Comparison of ENCODE assay signal across 1 fruit fly cellular context in genomic region chr3R:30208766-30209484, dm6.
TF ChIP-seq lines count a peak whose summit lies in the region.

Gene RpS7, minus strand, starts transcription at chr3R:30209020.

TF ChIP-seq in whole organism, embryonic, 481 proteins besides CTCF, POLR2A, EP300 and RAD21 (continued from another document and continues in another):
- peak; percentile 53 for TF ChIP-seq Drgx (GFP tag; IDR thresholded peaks at IDR 0.05; lab: Robert Waterston, UW)
- peak; percentile 6 for TF ChIP-seq trh (GFP tag; optimal IDR thresholded peaks at IDR 0.05; lab: Kevin White, UChicago)
- peak; percentile 67 for TF ChIP-seq CG2875 (GFP tag; optimal IDR thresholded peaks at IDR 0.05; lab: Kevin White, UChicago)
- no peak for TF ChIP-seq CG10565 (GFP tag; optimal IDR thresholded peaks at IDR 0.05; lab: Kevin White, UChicago)
- TF ChIP-seq tx (GFP tag; optimal IDR thresholded peaks at IDR 0.05; lab: Kevin White, UChicago): peak; percentile 15
- peak; percentile 98 for TF ChIP-seq inv (GFP tag; IDR thresholded peaks at IDR 0.05; lab: Robert Waterston, UW; ENCODE audit: partially characterized antibody)
- TF ChIP-seq CG12236 (GFP tag; optimal IDR thresholded peaks at IDR 0.05; lab: Kevin White, UChicago): no peak
- TF ChIP-seq chn (GFP tag; optimal IDR thresholded peaks at IDR 0.05; lab: Kevin White, UChicago): peak; percentile 45
- TF ChIP-seq CG11504 (tag; optimal IDR thresholded peaks at IDR 0.05; lab: Kevin White, UChicago): peak; percentile 58
- TF ChIP-seq tgo (GFP tag; IDR thresholded peaks at IDR 0.05; lab: Robert Waterston, UW): peak; percentile 66
- TF ChIP-seq Hmx (GFP tag; optimal IDR thresholded peaks at IDR 0.05; lab: Kevin White, UChicago): no peak
- no peak for TF ChIP-seq sima (GFP tag; optimal IDR thresholded peaks at IDR 0.05; lab: Kevin White, UChicago)
- no peak for TF ChIP-seq pum (GFP tag; optimal IDR thresholded peaks at IDR 0.05; lab: Kevin White, UChicago)
- peak; percentile 55 for TF ChIP-seq CG10654 (GFP tag; optimal IDR thresholded peaks at IDR 0.05; lab: Kevin White, UChicago)
- peak; percentile 92 for TF ChIP-seq CG17361 (GFP tag; IDR thresholded peaks at IDR 0.05; lab: Robert Waterston, UW)
- peak; percentile 71; the same call in 2 of the 3 replicates for TF ChIP-seq ken (GFP tag; IDR thresholded peaks at IDR 0.05; lab: Robert Waterston, UW)
- TF ChIP-seq CG7357 (GFP tag; IDR thresholded peaks at IDR 0.05; lab: Robert Waterston, UW): peak; percentile 38; the same call in 2 of the 3 replicates
- TF ChIP-seq jing (GFP tag; optimal IDR thresholded peaks at IDR 0.05; lab: Kevin White, UChicago): no peak
- peak; percentile 92 for TF ChIP-seq sens (GFP tag; lab: Kevin White, UChicago)
- TF ChIP-seq gcm2 (GFP tag; optimal IDR thresholded peaks at IDR 0.05; lab: Kevin White, UChicago): peak; percentile 28
- no peak for TF ChIP-seq Neu2 (GFP tag; optimal IDR thresholded peaks at IDR 0.05; lab: Kevin White, UChicago; ENCODE audit: borderline replicate concordance)
- TF ChIP-seq CG12769 (tag; optimal IDR thresholded peaks at IDR 0.05; lab: Kevin White, UChicago): peak; percentile 38
- TF ChIP-seq CG33557 (GFP tag; optimal IDR thresholded peaks at IDR 0.05; lab: Kevin White, UChicago): peak; percentile 50
- TF ChIP-seq CG9437 (GFP tag; optimal IDR thresholded peaks at IDR 0.05; lab: Kevin White, UChicago): peak; percentile 79
- peak; percentile 61 for TF ChIP-seq row (GFP tag; IDR thresholded peaks at IDR 0.05; lab: Robert Waterston, UW)
- TF ChIP-seq CG1602 (GFP tag; optimal IDR thresholded peaks at IDR 0.05; lab: Kevin White, UChicago): no peak
- peak; percentile 48 for TF ChIP-seq CG9797 (GFP tag; optimal IDR thresholded peaks at IDR 0.05; lab: Kevin White, UChicago)
- peak; percentile 87 for TF ChIP-seq bcd (GFP tag; optimal IDR thresholded peaks at IDR 0.05; lab: Kevin White, UChicago)
- TF ChIP-seq Chrac-16 (GFP tag; optimal IDR thresholded peaks at IDR 0.05; lab: Kevin White, UChicago): no peak
- peak; percentile 60; the same call in 1 of the 2 replicates for TF ChIP-seq sim (GFP tag; IDR thresholded peaks at IDR 0.05; lab: Robert Waterston, UW)
- peak; percentile 80 for TF ChIP-seq onecut (GFP tag; IDR thresholded peaks at IDR 0.05; lab: Robert Waterston, UW)
- peak; percentile 70 for TF ChIP-seq CG7839 (tag; optimal IDR thresholded peaks at IDR 0.05; lab: Kevin White, UChicago)
- peak; percentile 49 for TF ChIP-seq CG10147 (GFP tag; optimal IDR thresholded peaks at IDR 0.05; lab: Kevin White, UChicago)
- peak; percentile 45 for TF ChIP-seq gro (GFP tag; optimal IDR thresholded peaks at IDR 0.05; lab: Kevin White, UChicago)
- peak; percentile 90 for TF ChIP-seq nom (GFP tag; optimal IDR thresholded peaks at IDR 0.05; lab: Kevin White, UChicago)
- TF ChIP-seq Elba2 (GFP tag; optimal IDR thresholded peaks at IDR 0.05; lab: Kevin White, UChicago): no peak
- TF ChIP-seq D19A (tag; optimal IDR thresholded peaks at IDR 0.05; lab: Kevin White, UChicago): peak; percentile 31
- no peak for TF ChIP-seq HmgD (GFP tag; optimal IDR thresholded peaks at IDR 0.05; lab: Kevin White, UChicago)
- peak; percentile 67 for TF ChIP-seq ATbp (GFP tag; optimal IDR thresholded peaks at IDR 0.05; lab: Kevin White, UChicago)
- TF ChIP-seq CG1603 (tag; optimal IDR thresholded peaks at IDR 0.05; lab: Kevin White, UChicago): peak; percentile 73
- peak; percentile 51 for TF ChIP-seq Side (GFP tag; optimal IDR thresholded peaks at IDR 0.05; lab: Kevin White, UChicago)
- TF ChIP-seq CG6689 (GFP tag; IDR thresholded peaks at IDR 0.05; lab: Robert Waterston, UW): peak; percentile 69
- peak; percentile 26 for TF ChIP-seq Dad (GFP tag; optimal IDR thresholded peaks at IDR 0.05; lab: Kevin White, UChicago)
- peak; percentile 86 for TF ChIP-seq CG13775 (GFP tag; optimal IDR thresholded peaks at IDR 0.05; lab: Kevin White, UChicago)
- TF ChIP-seq H2.0 (GFP tag; IDR thresholded peaks at IDR 0.05; lab: Robert Waterston, UW): peak; percentile 78
- peak; percentile 76 for TF ChIP-seq CG6272 (GFP tag; IDR thresholded peaks at IDR 0.05; lab: Robert Waterston, UW)
- TF ChIP-seq CG13123 (GFP tag; optimal IDR thresholded peaks at IDR 0.05; lab: Kevin White, UChicago): no peak
- TF ChIP-seq bab2 (GFP tag; optimal IDR thresholded peaks at IDR 0.05; lab: Kevin White, UChicago): peak; percentile 23
- no peak for TF ChIP-seq CG15479 (GFP tag; optimal IDR thresholded peaks at IDR 0.05; lab: Kevin White, UChicago)
- TF ChIP-seq fd96Cb (tag; optimal IDR thresholded peaks at IDR 0.05; lab: Kevin White, UChicago): peak; percentile 8
- peak; percentile 75 for TF ChIP-seq CG15269 (tag; optimal IDR thresholded peaks at IDR 0.05; lab: Kevin White, UChicago)
- peak; percentile 46 for TF ChIP-seq gsb-n (tag; optimal IDR thresholded peaks at IDR 0.05; lab: Kevin White, UChicago)
- peak; percentile 72; the same call in 3 of the 4 replicates for TF ChIP-seq Gug (GFP tag; IDR thresholded peaks at IDR 0.05; lab: Robert Waterston, UW)
- TF ChIP-seq CG2889 (GFP tag; IDR thresholded peaks at IDR 0.05; lab: Robert Waterston, UW): no peak
- peak; percentile 62 for TF ChIP-seq danr (GFP tag; IDR thresholded peaks at IDR 0.05; lab: Robert Waterston, UW)
- TF ChIP-seq cas (GFP tag; IDR thresholded peaks at IDR 0.05; lab: Robert Waterston, UW): no peak
- TF ChIP-seq Myb (GFP tag; optimal IDR thresholded peaks at IDR 0.05; lab: Kevin White, UChicago): peak; percentile 89
- TF ChIP-seq CG6813 (GFP tag; optimal IDR thresholded peaks at IDR 0.05; lab: Kevin White, UChicago): peak; percentile 81
- TF ChIP-seq Eip74EF (GFP tag; optimal IDR thresholded peaks at IDR 0.05; lab: Kevin White, UChicago): peak in 1 of 2 experiments; percentile 75
- TF ChIP-seq zf30C (GFP tag; optimal IDR thresholded peaks at IDR 0.05; lab: Kevin White, UChicago): no peak
- peak; percentile 49; the same call in 1 of the 3 replicates for TF ChIP-seq CG11560 (tag; IDR thresholded peaks at IDR 0.05; lab: Robert Waterston, UW)
- TF ChIP-seq Ssrp (tag; optimal IDR thresholded peaks at IDR 0.05; lab: Kevin White, UChicago): no peak
- peak; percentile 98 for TF ChIP-seq CG14860 (GFP tag; IDR thresholded peaks at IDR 0.05; lab: Robert Waterston, UW; ENCODE audit: partially characterized antibody)
- peak; percentile 82 for TF ChIP-seq CG11247 (GFP tag; IDR thresholded peaks at IDR 0.05; lab: Robert Waterston, UW)
- peak; percentile 53; the same call in 2 of the 3 replicates for TF ChIP-seq CG11093 (GFP tag; IDR thresholded peaks at IDR 0.05; lab: Robert Waterston, UW)
- TF ChIP-seq gt (GFP tag; IDR thresholded peaks at IDR 0.05; lab: Robert Waterston, UW): peak; percentile 17; the same call in 1 of the 2 replicates
- TF ChIP-seq tll (GFP tag; optimal IDR thresholded peaks at IDR 0.05; lab: Kevin White, UChicago): no peak
- 0 out of 2 replicates have a peak, but pooled peaks have one; percentile 43 for TF ChIP-seq CG32767 (GFP tag; IDR thresholded peaks at IDR 0.05; lab: Robert Waterston, UW)
- peak; percentile 76 for TF ChIP-seq salm (tag; optimal IDR thresholded peaks at IDR 0.05; lab: Kevin White, UChicago)
- no peak for TF ChIP-seq Lim3 (GFP tag; IDR thresholded peaks at IDR 0.05; lab: Robert Waterston, UW)
- peak; percentile 71 for TF ChIP-seq CG12219 (GFP tag; optimal IDR thresholded peaks at IDR 0.05; lab: Kevin White, UChicago)
- TF ChIP-seq CG12071 (GFP tag; optimal IDR thresholded peaks at IDR 0.05; lab: Kevin White, UChicago): peak; percentile 85
- peak; percentile 59 for TF ChIP-seq CG10959 (GFP tag; IDR thresholded peaks at IDR 0.05; lab: Robert Waterston, UW)
- TF ChIP-seq Hey (tag; optimal IDR thresholded peaks at IDR 0.05; lab: Kevin White, UChicago): peak; percentile 74
- TF ChIP-seq CG10366 (GFP tag; IDR thresholded peaks at IDR 0.05; lab: Robert Waterston, UW): peak; percentile 73
- peak; percentile 53 for TF ChIP-seq gfzf (GFP tag; optimal IDR thresholded peaks at IDR 0.05; lab: Kevin White, UChicago)
- peak; percentile 91 for TF ChIP-seq CG11456 (GFP tag; IDR thresholded peaks at IDR 0.05; lab: Robert Waterston, UW)
- peak; percentile 50 for TF ChIP-seq Mad (GFP tag; optimal IDR thresholded peaks at IDR 0.05; lab: Kevin White, UChicago)
- TF ChIP-seq CkIIα-i1 (GFP tag; IDR thresholded peaks at IDR 0.05; lab: Robert Waterston, UW): no peak
- peak; percentile 65 for TF ChIP-seq nerfin-1 (tag; optimal IDR thresholded peaks at IDR 0.05; lab: Kevin White, UChicago)
- TF ChIP-seq CG34422 (GFP tag; IDR thresholded peaks at IDR 0.05; lab: Robert Waterston, UW): peak; percentile 68; the same call in 2 of the 3 replicates
- peak; percentile 13 to 57 for TF ChIP-seq Hr51 (GFP tag; optimal IDR thresholded peaks at IDR 0.05; lab: Kevin White, UChicago)
- no peak for TF ChIP-seq D (optimal IDR thresholded peaks at IDR 0.05; lab: Kevin White, UChicago)
- TF ChIP-seq D (GFP tag; optimal IDR thresholded peaks at IDR 0.05; lab: Kevin White, UChicago): peak; percentile 46
- peak; percentile 79 for TF ChIP-seq CG31441 (GFP tag; IDR thresholded peaks at IDR 0.05; lab: Robert Waterston, UW)
- peak; percentile 70 for TF ChIP-seq HLH3B (GFP tag; IDR thresholded peaks at IDR 0.05; lab: Robert Waterston, UW)
- TF ChIP-seq CG8089 (GFP tag; optimal IDR thresholded peaks at IDR 0.05; lab: Kevin White, UChicago): peak; percentile 27
- TF ChIP-seq tna (GFP tag; IDR thresholded peaks at IDR 0.05; lab: Robert Waterston, UW; ENCODE audit: partially characterized antibody): peak; percentile 93
- peak; percentile 93 for TF ChIP-seq Ets65A (GFP tag; lab: Kevin White, UChicago)
- TF ChIP-seq CG14667 (GFP tag; IDR thresholded peaks at IDR 0.05; lab: Robert Waterston, UW): no peak
- peak; percentile 58 for TF ChIP-seq CG10274 (GFP tag; optimal IDR thresholded peaks at IDR 0.05; lab: Kevin White, UChicago)
- no peak for TF ChIP-seq sc (optimal IDR thresholded peaks at IDR 0.05; lab: Kevin White, UChicago)
- TF ChIP-seq sc (GFP tag; optimal IDR thresholded peaks at IDR 0.05; lab: Kevin White, UChicago): peak; percentile 59
- no peak for TF ChIP-seq CG15073 (GFP tag; optimal IDR thresholded peaks at IDR 0.05; lab: Kevin White, UChicago)
- TF ChIP-seq CG8478 (optimal IDR thresholded peaks at IDR 0.05; lab: Kevin White, UChicago): no peak
- no peak for TF ChIP-seq cad (GFP tag; optimal IDR thresholded peaks at IDR 0.05; lab: Kevin White, UChicago)
- TF ChIP-seq CG9215 (GFP tag; IDR thresholded peaks at IDR 0.05; lab: Robert Waterston, UW): no peak
- TF ChIP-seq CG16779 (GFP tag; IDR thresholded peaks at IDR 0.05; lab: Robert Waterston, UW): peak; percentile 53; the same call in 1 of the 2 replicates
- TF ChIP-seq NfI (GFP tag; optimal IDR thresholded peaks at IDR 0.05; lab: Kevin White, UChicago): peak; percentile 87
- peak; percentile 21 for TF ChIP-seq Bteb2 (GFP tag; optimal IDR thresholded peaks at IDR 0.05; lab: Kevin White, UChicago)
- peak; percentile 64 for TF ChIP-seq CG10209 (GFP tag; optimal IDR thresholded peaks at IDR 0.05; lab: Kevin White, UChicago)
- TF ChIP-seq cg (GFP tag; optimal IDR thresholded peaks at IDR 0.05; lab: Kevin White, UChicago): no peak
- TF ChIP-seq odd (GFP tag; optimal IDR thresholded peaks at IDR 0.05; lab: Kevin White, UChicago): peak; percentile 88
- peak; percentile 54 for TF ChIP-seq Oaz (GFP tag; IDR thresholded peaks at IDR 0.05; lab: Robert Waterston, UW)
- TF ChIP-seq HmgZ (tag; optimal IDR thresholded peaks at IDR 0.05; lab: Kevin White, UChicago): peak; percentile 31
- peak; percentile 96 for TF ChIP-seq Bgb (GFP tag; IDR thresholded peaks at IDR 0.05; lab: Robert Waterston, UW; ENCODE audit: partially characterized antibody)
- peak; percentile 62 for TF ChIP-seq CG8924 (tag; optimal IDR thresholded peaks at IDR 0.05; lab: Kevin White, UChicago)
- TF ChIP-seq Tbp (GFP tag; optimal IDR thresholded peaks at IDR 0.05; lab: Kevin White, UChicago): no peak
- TF ChIP-seq CG1647 (GFP tag; optimal IDR thresholded peaks at IDR 0.05; lab: Kevin White, UChicago): peak; percentile 30
- TF ChIP-seq wor (GFP tag; IDR thresholded peaks at IDR 0.05; lab: Robert Waterston, UW): peak; percentile 29; the same call in 1 of the 2 replicates
- TF ChIP-seq CG12104 (GFP tag; optimal IDR thresholded peaks at IDR 0.05; lab: Kevin White, UChicago): peak; percentile 70
- no peak for TF ChIP-seq ems (GFP tag; optimal IDR thresholded peaks at IDR 0.05; lab: Kevin White, UChicago)
- peak; percentile 93 for TF ChIP-seq Sry-δ (GFP tag; optimal IDR thresholded peaks at IDR 0.05; lab: Kevin White, UChicago)
- peak; percentile 50 for TF ChIP-seq CG4854 (GFP tag; optimal IDR thresholded peaks at IDR 0.05; lab: Kevin White, UChicago)
- peak; percentile 65 for TF ChIP-seq org-1 (GFP tag; optimal IDR thresholded peaks at IDR 0.05; lab: Kevin White, UChicago)
- TF ChIP-seq shn (GFP tag; optimal IDR thresholded peaks at IDR 0.05; lab: Kevin White, UChicago): peak; percentile 16
- peak; percentile 64 for TF ChIP-seq CG10267 (tag; optimal IDR thresholded peaks at IDR 0.05; lab: Kevin White, UChicago)
- no peak for TF ChIP-seq CG7745 (tag; optimal IDR thresholded peaks at IDR 0.05; lab: Kevin White, UChicago)
- TF ChIP-seq HLH54F (GFP tag; optimal IDR thresholded peaks at IDR 0.05; lab: Kevin White, UChicago): peak; percentile 5
- TF ChIP-seq Optix (GFP tag; IDR thresholded peaks at IDR 0.05; lab: Robert Waterston, UW): peak; percentile 69; the same call in 2 of the 3 replicates
- TF ChIP-seq CG8765 (GFP tag; IDR thresholded peaks at IDR 0.05; lab: Robert Waterston, UW): peak; percentile 50; the same call in 1 of the 2 replicates
- TF ChIP-seq CG6683 (GFP tag; optimal IDR thresholded peaks at IDR 0.05; lab: Kevin White, UChicago): peak; percentile 46
- TF ChIP-seq CG13424 (tag; optimal IDR thresholded peaks at IDR 0.05; lab: Kevin White, UChicago): peak; percentile 20
- TF ChIP-seq CG43689 (GFP tag; IDR thresholded peaks at IDR 0.05; lab: Robert Waterston, UW): peak; percentile 57; the same call in 1 of the 2 replicates
- peak; percentile 66 for TF ChIP-seq CG11696 (GFP tag; IDR thresholded peaks at IDR 0.05; lab: Robert Waterston, UW)
- peak; percentile 96 for TF ChIP-seq unc-4 (GFP tag; IDR thresholded peaks at IDR 0.05; lab: Robert Waterston, UW; ENCODE audit: partially characterized antibody)
- no peak for TF ChIP-seq usp (GFP tag; optimal IDR thresholded peaks at IDR 0.05; lab: Kevin White, UChicago)
- peak; percentile 51; the same call in 1 of the 2 replicates for TF ChIP-seq CG4730 (GFP tag; IDR thresholded peaks at IDR 0.05; lab: Robert Waterston, UW)
- TF ChIP-seq CG3163 (GFP tag; optimal IDR thresholded peaks at IDR 0.05; lab: Kevin White, UChicago): peak; percentile 22
- TF ChIP-seq B-H2 (GFP tag; optimal IDR thresholded peaks at IDR 0.05; lab: Kevin White, UChicago): peak; percentile 76
- peak; percentile 25; the same call in 1 of the 2 replicates for TF ChIP-seq MBD-R2 (GFP tag; IDR thresholded peaks at IDR 0.05; lab: Robert Waterston, UW)
